Fruit fly (Drosophila melanogaster) whole organism, wandering third instar larva: ENCODE data around the gene Rhp.

Experiments used
- CG32264 ChIP-seq: fragments of 200-800 bp; sonication (Bioruptor generic); optimal IDR thresholded peaks from 2 replicates; lab custom pipeline; 2016; ENCODE audit warnings: missing biosample characterization, missing genetic modification characterization
- CrebA ChIP-seq: fragments of 200-800 bp; sonication (Bioruptor generic); optimal IDR thresholded peaks from 2 replicates; lab custom pipeline; 2016; ENCODE audit warnings: missing biosample characterization, mild to moderate bottlenecking, missing genetic modification characterization, borderline replicate concordance
- Dfd ChIP-seq: fragments of >200 bp; optimal IDR thresholded peaks from 2 replicates; lab custom pipeline; 2017; ENCODE audit warnings: missing biosample characterization, missing genetic modification characterization
- Dif ChIP-seq: fragments of 200-275, 200-300 bp; sonication (Bioruptor generic); optimal IDR thresholded peaks from 2 replicates; lab custom pipeline; 2018; ENCODE audit warnings: missing biosample characterization, missing genetic modification characterization; ENCODE audit not compliant: partially characterized antibody
- GATAd ChIP-seq: sonication (Bioruptor generic); optimal IDR thresholded peaks from 2 replicates; lab custom pipeline; 2016; ENCODE audit warnings: missing biosample characterization, missing genetic modification characterization
- HLH106 ChIP-seq: fragments of 200-800 bp; optimal IDR thresholded peaks from 3 replicates; lab custom pipeline; 2019; ENCODE audit warnings: missing biosample characterization, mild to moderate bottlenecking, missing genetic modification characterization, moderate library complexity
- Hnf4 ChIP-seq: fragments of 200-800 bp; sonication (Bioruptor generic); optimal IDR thresholded peaks from 2 replicates; lab custom pipeline; 2016; ENCODE audit warnings: missing biosample characterization, mild to moderate bottlenecking, missing genetic modification characterization
- Hr83 ChIP-seq: fragments of 200-300 bp; sonication (Bioruptor generic); optimal IDR thresholded peaks from 2 replicates; lab custom pipeline; 2016; ENCODE audit warnings: missing biosample characterization, mild to moderate bottlenecking, missing genetic modification characterization, moderate library complexity; ENCODE audit not compliant: poor library complexity, severe bottlenecking
- Jra ChIP-seq: sonication (Bioruptor generic); optimal IDR thresholded peaks from 2 replicates; lab custom pipeline; 2016; ENCODE audit warnings: missing biosample characterization, missing genetic modification characterization
- Mio ChIP-seq: sonication (Bioruptor generic); optimal IDR thresholded peaks from 2 replicates; lab custom pipeline; 2016; ENCODE audit warnings: missing biosample characterization, missing genetic modification characterization
- Myc ChIP-seq: fragments of >200 bp; optimal IDR thresholded peaks from 2 replicates; lab custom pipeline; 2017
- N ChIP-seq: fragments of >200 bp; optimal IDR thresholded peaks from 2 replicates; lab custom pipeline; 2018; ENCODE audit warnings: missing biosample characterization, missing external identifiers, missing genetic modification characterization
- OdsH ChIP-seq: fragments of 200-800 bp; sonication (Bioruptor generic); optimal IDR thresholded peaks from 2 replicates; lab custom pipeline; 2016; ENCODE audit warnings: missing biosample characterization, mild to moderate bottlenecking, missing genetic modification characterization
- Rel ChIP-seq, 2 experiments: fragments of 200-800 bp; sonication (Bioruptor generic) in 1 of 2; optimal IDR thresholded peaks; 2 replicates in 1 of 2; 3 replicates in 1 of 2; lab custom pipeline; 2016 to 2019; ENCODE audit warnings: mild to moderate bottlenecking in 2 of 2, missing biosample characterization in 2 of 2, missing genetic modification characterization in 2 of 2, moderate library complexity in 1 of 2
- Sp1 ChIP-seq: fragments of 200-800 bp; sonication (Bioruptor generic); optimal IDR thresholded peaks from 3 replicates; lab custom pipeline; 2019; ENCODE audit warnings: missing biosample characterization, mild to moderate bottlenecking, missing genetic modification characterization, moderate library complexity
- Vsx2 ChIP-seq: fragments of 200-300, 225-300 bp; sonication (Bioruptor generic); optimal IDR thresholded peaks from 2 replicates; lab custom pipeline; 2018; ENCODE audit warnings: missing biosample characterization, missing genetic modification characterization; ENCODE audit not compliant: partially characterized antibody
- brk ChIP-seq: fragments of 200-800 bp; sonication (Bioruptor generic); optimal IDR thresholded peaks from 2 replicates; lab custom pipeline; 2016; ENCODE audit warnings: missing biosample characterization, mild to moderate bottlenecking, missing genetic modification characterization
- dl ChIP-seq, 2 experiments: fragments of 175-275, 200-275 bp in 1 of 2; fragments of 200-275 bp in 1 of 2; sonication (Bioruptor generic); optimal IDR thresholded peaks; lab custom pipeline; 2018; ENCODE audit warnings: mild to moderate bottlenecking in 2 of 2, missing biosample characterization in 2 of 2, missing genetic modification characterization in 2 of 2, moderate library complexity in 2 of 2; ENCODE audit not compliant: partially characterized antibody in 2 of 2, insufficient read depth in 1 of 2
- dmrt93B ChIP-seq: fragments of 200-800 bp; sonication (Bioruptor generic); optimal IDR thresholded peaks from 2 replicates; lab custom pipeline; 2018; ENCODE audit warnings: missing biosample characterization, mild to moderate bottlenecking, missing genetic modification characterization
- dsf ChIP-seq: sonication (Bioruptor generic); optimal IDR thresholded peaks from 2 replicates; lab custom pipeline; 2016; ENCODE audit warnings: missing biosample characterization, missing genetic modification characterization, borderline replicate concordance
- foxo ChIP-seq, 2 experiments: fragments of 200-800 bp; sonication (Bioruptor generic); optimal IDR thresholded peaks; 2 replicates in 1 of 2; 3 replicates in 1 of 2; lab custom pipeline; 2016 to 2017; ENCODE audit warnings: missing biosample characterization in 2 of 2, missing genetic modification characterization in 2 of 2
- fru ChIP-seq: fragments of 200-800 bp; sonication (Bioruptor generic); optimal IDR thresholded peaks from 3 replicates; lab custom pipeline; 2016; ENCODE audit warnings: missing biosample characterization, mild to moderate bottlenecking, missing genetic modification characterization
- h ChIP-seq: fragments of 200-800 bp; sonication (Bioruptor generic); optimal IDR thresholded peaks from 3 replicates; lab custom pipeline; 2016; ENCODE audit warnings: missing biosample characterization, mild to moderate bottlenecking, missing genetic modification characterization
- jim ChIP-seq: fragments of 175-275, 200-325 bp; sonication (Bioruptor generic); optimal IDR thresholded peaks from 2 replicates; lab custom pipeline; 2016; ENCODE audit warnings: missing biosample characterization, mild to moderate bottlenecking, missing genetic modification characterization
- psq ChIP-seq: fragments of 200-800 bp; sonication (Bioruptor generic); optimal IDR thresholded peaks from 3 replicates; lab custom pipeline; 2017; ENCODE audit warnings: missing biosample characterization, mild to moderate bottlenecking, missing genetic modification characterization, moderate library complexity
- rgr ChIP-seq: fragments of 200-800 bp; sonication (Bioruptor generic); optimal IDR thresholded peaks from 3 replicates; lab custom pipeline; 2016; ENCODE audit warnings: missing biosample characterization, mild to moderate bottlenecking, missing genetic modification characterization
- sage ChIP-seq: fragments of 200-800 bp; sonication (Bioruptor generic); optimal IDR thresholded peaks from 2 replicates; lab custom pipeline; 2016; ENCODE audit warnings: missing biosample characterization, mild to moderate bottlenecking, missing genetic modification characterization
- tai ChIP-seq: sonication (Bioruptor generic); optimal IDR thresholded peaks from 2 replicates; lab custom pipeline; 2016; ENCODE audit warnings: missing biosample characterization, missing genetic modification characterization
- usp ChIP-seq: fragments of >200 bp; optimal IDR thresholded peaks from 2 replicates; lab custom pipeline; 2017; ENCODE audit warnings: missing biosample characterization, missing genetic modification characterization
- woc ChIP-seq: sonication (Bioruptor generic); optimal IDR thresholded peaks from 2 replicates; lab custom pipeline; 2016; ENCODE audit warnings: missing biosample characterization, mild to moderate bottlenecking, missing genetic modification characterization

The Rhp gene

dm6 chrX:15818608-15819184 lies 30.0 kb downstream of the Rhp start:
- TF ChIP-seq woc (GFP tag; lab: Kevin White, UChicago), result peak; percentile 34
- no peak for TF ChIP-seq Jra (GFP tag; lab: Kevin White, UChicago)
- peak; percentile 5 for TF ChIP-seq HLH106 (tag; lab: Kevin White, UChicago)
- peak in 1 of 2 experiments; percentile 20 for TF ChIP-seq foxo (GFP tag; optimal IDR thresholded peaks at IDR 0.05; lab: Kevin White, UChicago)

dm6 chrX:15822363-15822762 lies 33.7 kb downstream of the Rhp start:
- TF ChIP-seq dmrt93B (GFP tag; lab: Kevin White, UChicago) (no peak), psq (GFP tag; lab: Kevin White, UChicago) (no peak), Sp1 (no peak), OdsH (no peak), rgr (no peak), N (GFP tag; lab: Kevin White, UChicago) (no peak), Vsx2 (GFP tag; lab: Kevin White, UChicago) (no peak), sage (no peak), tai (GFP tag; lab: Kevin White, UChicago) (no peak), woc (GFP tag; lab: Kevin White, UChicago) (no peak), Hnf4 (GFP tag; lab: Kevin White, UChicago) (no peak), dl (GFP tag; optimal IDR thresholded peaks at IDR 0.05; lab: Kevin White, UChicago; ENCODE audit: insufficient read depth in 1 of 2, partially characterized antibody in 2 of 2) (no peak), jim (GFP tag; lab: Kevin White, UChicago) (no peak), foxo (GFP tag; optimal IDR thresholded peaks at IDR 0.05; lab: Kevin White, UChicago) (no peak), brk (GFP tag; lab: Kevin White, UChicago) (no peak), GATAd (GFP tag; lab: Kevin White, UChicago) (no peak)

- TF ChIP-seq dsf (GFP tag; lab: Kevin White, UChicago) (no peak), Hr83 (GFP tag; lab: Kevin White, UChicago) (no peak), psq (GFP tag; lab: Kevin White, UChicago) (no peak), Dfd (GFP tag; lab: Kevin White, UChicago) (no peak), woc (GFP tag; lab: Kevin White, UChicago) (no peak), brk (GFP tag; lab: Kevin White, UChicago) (no peak), Vsx2 (GFP tag; lab: Kevin White, UChicago) (no peak), CG32264 (no peak), tai (GFP tag; lab: Kevin White, UChicago) (no peak)
Measured at dm6 chrX:15833957-15834356, 45.3 kb downstream of the Rhp start.

- TF ChIP-seq N (GFP tag; lab: Kevin White, UChicago) (peak; percentile 26), Jra (GFP tag; lab: Kevin White, UChicago) (peak; percentile 27), OdsH (no peak), Myc (lab: Kevin White, UChicago) (no peak), dl (GFP tag; optimal IDR thresholded peaks at IDR 0.05; lab: Kevin White, UChicago; ENCODE audit: insufficient read depth in 1 of 2, partially characterized antibody in 2 of 2) (peak; percentile 49 to 85), dmrt93B (GFP tag; lab: Kevin White, UChicago) (no peak), Hr83 (GFP tag; lab: Kevin White, UChicago) (peak; percentile 5), CrebA (GFP tag; lab: Kevin White, UChicago) (no peak), woc (GFP tag; lab: Kevin White, UChicago) (peak; percentile 47), Vsx2 (GFP tag; lab: Kevin White, UChicago) (peak; percentile 63), h (peak; percentile 8), Rel (GFP tag; optimal IDR thresholded peaks at IDR 0.05; lab: Kevin White, UChicago) (no peak), Rel (tag; optimal IDR thresholded peaks at IDR 0.05; lab: Kevin White, UChicago) (peak; percentile 95), fru (GFP tag; lab: Kevin White, UChicago) (no peak), foxo (GFP tag; optimal IDR thresholded peaks at IDR 0.05; lab: Kevin White, UChicago) (peak in 1 of 2 experiments; percentile 3), HLH106 (tag; lab: Kevin White, UChicago) (no peak), brk (GFP tag; lab: Kevin White, UChicago) (peak; percentile 46), tai (GFP tag; lab: Kevin White, UChicago) (no peak), Hnf4 (GFP tag; lab: Kevin White, UChicago) (peak; percentile 23), Dif (peak; percentile 86), Mio (no peak), usp (GFP tag; lab: Kevin White, UChicago) (no peak)
Measured at dm6 chrX:15834594-15835236, 46.0 kb downstream of the Rhp start.
